Worm (Caenorhabditis elegans) whole organism, mixed stage, embryonic: ENCODE results near the gene mlk-1.

ENCODE experiments used
- ceh-83 ChIP-seq: fragments of 200-800 bp; sonication (Bioruptor generic); optimal IDR thresholded peaks from 2 replicates; lab custom pipeline; 2018; ENCODE audit warnings: mild to moderate bottlenecking, missing genetic modification characterization, missing compliant biosample characterization
- hlh-1 ChIP-seq: fragments of 150-350 bp; optimal IDR thresholded peaks from 2 replicates; lab custom pipeline; 2014; ENCODE audit warnings: missing biosample characterization, missing genetic modification reagents, missing genetic modification characterization
- lin-13 ChIP-seq: fragments of 150-350 bp; optimal IDR thresholded peaks from 2 replicates; lab custom pipeline; 2014; ENCODE audit warnings: missing biosample characterization, missing genetic modification characterization
- lsy-2 ChIP-seq: fragments of 150-350 bp; optimal IDR thresholded peaks from 2 replicates; lab custom pipeline; 2014; ENCODE audit warnings: missing biosample characterization, missing genetic modification characterization
- mab-5 ChIP-seq: fragments of 150-350 bp; optimal IDR thresholded peaks from 2 replicates; lab custom pipeline; 2014; ENCODE audit warnings: missing biosample characterization, missing genetic modification characterization
- nhr-237 ChIP-seq: fragments of 150-350 bp; optimal IDR thresholded peaks from 2 replicates; lab custom pipeline; 2014; ENCODE audit warnings: missing biosample characterization, missing genetic modification characterization
- nhr-28 ChIP-seq: fragments of 150-350 bp; optimal IDR thresholded peaks from 2 replicates; lab custom pipeline; 2014; ENCODE audit warnings: missing biosample characterization, missing genetic modification characterization
- nhr-76 ChIP-seq: sonication (generic microtip); optimal IDR thresholded peaks from 2 replicates; lab custom pipeline; 2017; ENCODE audit warnings: missing biosample characterization, missing genetic modification characterization
- snpc-4 ChIP-seq: fragments of 150-350 bp; optimal IDR thresholded peaks from 2 replicates; lab custom pipeline; 2014; ENCODE audit warnings: missing biosample characterization, missing genetic modification characterization
- unc-39 ChIP-seq: fragments of 150-350 bp; optimal IDR thresholded peaks from 2 replicates; lab custom pipeline; 2014; ENCODE audit warnings: missing biosample characterization, missing genetic modification characterization
- unc-62 ChIP-seq: fragments of 150-350 bp; optimal IDR thresholded peaks from 2 replicates; lab custom pipeline; 2014; ENCODE audit warnings: missing biosample characterization, missing genetic modification reagents, missing genetic modification characterization

- TF ChIP-seq lin-13 (tag; lab: Kevin White, UChicago): no peak
- no peak for TF ChIP-seq nhr-28 (tag; lab: Kevin White, UChicago)
- TF ChIP-seq ceh-83 (GFP tag; lab: Kevin White, UChicago): no peak
- TF ChIP-seq unc-62 (GFP tag; lab: Kevin White, UChicago): no peak
- no peak for TF ChIP-seq hlh-1
- no peak for TF ChIP-seq nhr-76 (tag; lab: Kevin White, UChicago)
- TF ChIP-seq unc-39 (tag; lab: Kevin White, UChicago): no peak
- TF ChIP-seq lsy-2 (tag; lab: Kevin White, UChicago): no peak
- TF ChIP-seq snpc-4: no peak
- no peak for TF ChIP-seq nhr-237 (tag; lab: Kevin White, UChicago)
- no peak for TF ChIP-seq mab-5 (tag; lab: Kevin White, UChicago)
These were observed 18.1 kb downstream of the mlk-1 start for ce11 chrV:5046558-5046957.
